Fruit fly (Drosophila melanogaster): ENCODE results near the gene CG10026.

DNA sequence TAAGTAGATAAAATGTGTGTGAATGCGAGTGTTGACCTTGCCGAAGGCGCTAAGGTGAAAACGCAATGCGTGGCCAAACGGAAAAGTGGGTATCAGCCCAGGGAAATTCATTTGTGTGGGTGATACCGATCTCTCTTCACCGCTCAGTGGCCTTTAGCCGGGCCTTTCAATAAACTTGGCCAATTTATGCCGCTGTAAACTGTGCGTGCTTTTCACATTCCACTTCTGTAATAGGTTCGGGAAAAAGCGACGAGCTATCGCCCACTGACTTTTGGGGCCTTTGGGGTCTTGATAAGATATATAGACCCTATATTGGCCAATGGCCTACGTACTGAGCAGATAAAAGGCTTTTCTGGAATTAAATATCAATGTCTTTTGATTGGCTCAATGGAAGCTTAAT is 32.5 kb upstream of the CG10026 start:
- no peak for TF ChIP-seq Sox102F (GFP tag; optimal IDR thresholded peaks at IDR 0.05)
- no peak for TF ChIP-seq CG16779 (tag; optimal IDR thresholded peaks at IDR 0.05)
- no peak for TF ChIP-seq fd85E (GFP tag; optimal IDR thresholded peaks at IDR 0.05)
- TF ChIP-seq CG6854 (GFP tag; optimal IDR thresholded peaks at IDR 0.05), result no peak
